Worm (Caenorhabditis elegans): ENCODE data around the gene str-101.

DNA sequence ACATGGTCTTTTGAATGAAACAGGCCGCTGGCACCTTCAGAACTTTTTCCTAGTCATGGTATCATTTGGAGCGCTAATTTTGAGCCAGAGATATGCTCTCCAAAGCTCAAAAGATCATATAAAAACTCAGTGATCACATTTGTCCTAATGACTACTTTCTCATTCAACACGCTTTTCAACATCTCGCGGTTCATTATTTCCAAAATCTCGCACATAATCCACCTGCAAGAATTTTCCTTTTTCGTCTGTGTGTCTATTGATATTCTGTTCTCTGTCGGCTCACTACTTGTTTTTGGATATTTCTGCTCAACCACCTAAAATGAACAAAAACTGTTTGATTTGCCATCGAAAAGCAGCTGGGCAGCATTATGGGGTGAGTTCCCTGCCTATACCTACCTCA lies 38.1 kb downstream of the str-101 start, which contains the start of gene nhr-51:
- TF ChIP-seq sox-2 (GFP tag; IDR thresholded peaks at IDR 0.05) (no peak), F13H6.1 (tag; optimal IDR thresholded peaks at IDR 0.05) (no peak), ceh-14 (tag; optimal IDR thresholded peaks at IDR 0.05) (no peak), pha-4 (tag; optimal IDR thresholded peaks at IDR 0.05) (no peak)
